Fruit fly (Drosophila melanogaster) whole organism, embryonic: ENCODE results near the gene CG42258.
A peak's percentile ranks its signal among the peaks of the same experiment; 100 is the strongest.

Experiments used
- CG10321 ChIP-seq: fragments of 200-800 bp; sonication (Bioruptor generic); IDR thresholded peaks from 2 replicates; pipeline ENCODE4 v1.3.6; 2022; ENCODE audit warnings: missing biosample characterization, missing genetic modification characterization
- CG10565 ChIP-seq: fragments of 200-800 bp; sonication (Bioruptor generic); optimal IDR thresholded peaks from 3 replicates; lab custom pipeline; 2016; ENCODE audit warnings: missing biosample characterization, mild to moderate bottlenecking, missing genetic modification characterization
- CG10654 ChIP-seq: fragments of 200-800 bp; sonication (Bioruptor generic); optimal IDR thresholded peaks from 2 replicates; lab custom pipeline; 2016; ENCODE audit warnings: missing biosample characterization, missing genetic modification characterization
- CG10959 ChIP-seq: fragments of 200-800 bp; sonication (Bioruptor generic); IDR thresholded peaks from 2 replicates; pipeline ENCODE4 v1.3.6; 2022; ENCODE audit warnings: missing biosample characterization, missing genetic modification characterization
- CG10979 ChIP-seq: fragments of 200-800 bp; sonication (Bioruptor generic); optimal IDR thresholded peaks from 2 replicates; lab custom pipeline; 2018; ENCODE audit warnings: missing biosample characterization, mild to moderate bottlenecking, missing genetic modification characterization, moderate library complexity
- CG12744 ChIP-seq: fragments of 200-800 bp; sonication (Bioruptor generic); optimal IDR thresholded peaks from 2 replicates; lab custom pipeline; 2016; ENCODE audit warnings: missing biosample characterization, missing genetic modification characterization
- CG15011 ChIP-seq: fragments of 200-800 bp; sonication (Bioruptor generic); optimal IDR thresholded peaks from 3 replicates; lab custom pipeline; 2018; ENCODE audit warnings: missing biosample characterization, mild to moderate bottlenecking, missing genetic modification characterization
- CG15479 ChIP-seq: fragments of 200-800 bp; sonication (Bioruptor generic); optimal IDR thresholded peaks from 3 replicates; lab custom pipeline; 2019; ENCODE audit warnings: missing biosample characterization, mild to moderate bottlenecking, missing genetic modification characterization, moderate library complexity
- CG15696 ChIP-seq: fragments of 200-800 bp; sonication (Bioruptor generic); optimal IDR thresholded peaks from 2 replicates; lab custom pipeline; 2019; ENCODE audit warnings: missing biosample characterization, mild to moderate bottlenecking, missing genetic modification characterization, moderate library complexity
- CG18619 ChIP-seq: fragments of 200-800 bp; sonication (Bioruptor generic); optimal IDR thresholded peaks from 3 replicates; lab custom pipeline; 2017; ENCODE audit warnings: missing biosample characterization, mild to moderate bottlenecking, missing genetic modification characterization
- CG2199 ChIP-seq: fragments of 200-800 bp; sonication (Bioruptor generic); IDR thresholded peaks from 3 replicates; pipeline ENCODE4 v1.3.6; 2022; ENCODE audit warnings: missing biosample characterization, missing genetic modification characterization
- CG2712 ChIP-seq: fragments of 200-800 bp; optimal IDR thresholded peaks from 3 replicates; lab custom pipeline; 2019; ENCODE audit warnings: missing biosample characterization, mild to moderate bottlenecking, missing genetic modification characterization, moderate library complexity
- CG32772 ChIP-seq: fragments of 200-800 bp; sonication (Bioruptor generic); IDR thresholded peaks from 2 replicates; pipeline ENCODE4 v1.3.6; 2022; ENCODE audit warnings: missing biosample characterization, missing genetic modification characterization
- CG3995 ChIP-seq: fragments of 200-800 bp; sonication (Bioruptor generic); optimal IDR thresholded peaks from 3 replicates; lab custom pipeline; 2016; ENCODE audit warnings: missing biosample characterization, missing genetic modification characterization
- CG43689 ChIP-seq: fragments of 200-800 bp; sonication (Bioruptor generic); IDR thresholded peaks from 2 replicates; pipeline ENCODE4 v1.3.6; 2022; ENCODE audit warnings: missing biosample characterization, missing genetic modification characterization
- CG4424 ChIP-seq: fragments of 200-800 bp; sonication (Bioruptor generic); optimal IDR thresholded peaks from 3 replicates; lab custom pipeline; 2016; ENCODE audit warnings: missing biosample characterization, missing genetic modification characterization
- CG4617 ChIP-seq: fragments of 200-800 bp; sonication (Bioruptor generic); optimal IDR thresholded peaks from 3 replicates; lab custom pipeline; 2016; ENCODE audit warnings: missing biosample characterization, missing genetic modification characterization, borderline replicate concordance
- CG7357 ChIP-seq: fragments of 200-800 bp; sonication (Bioruptor generic); IDR thresholded peaks from 3 replicates; pipeline ENCODE4 v1.3.6; 2022; ENCODE audit warnings: missing biosample characterization, missing genetic modification characterization
- CG7839 ChIP-seq: fragments of 200-800 bp; sonication (Bioruptor generic); optimal IDR thresholded peaks from 3 replicates; lab custom pipeline; 2018; ENCODE audit warnings: missing biosample characterization, mild to moderate bottlenecking, missing genetic modification characterization, moderate library complexity
- CG9932 ChIP-seq: fragments of 200-800 bp; sonication (Bioruptor generic); IDR thresholded peaks from 2 replicates; pipeline ENCODE4 v1.3.6; 2022; ENCODE audit warnings: missing biosample characterization, missing genetic modification characterization
- Dad ChIP-seq: fragments of 200-800 bp; sonication (Bioruptor generic); optimal IDR thresholded peaks from 3 replicates; lab custom pipeline; 2016; ENCODE audit warnings: missing biosample characterization, missing genetic modification characterization
- Deaf1 ChIP-seq: fragments of 200-800 bp; optimal IDR thresholded peaks from 3 replicates; lab custom pipeline; 2019; ENCODE audit warnings: missing biosample characterization, mild to moderate bottlenecking, missing genetic modification characterization, moderate library complexity
- Dp ChIP-seq: fragments of 200-800 bp; sonication (Bioruptor generic); optimal IDR thresholded peaks from 2 replicates; lab custom pipeline; 2018; ENCODE audit warnings: missing biosample characterization, mild to moderate bottlenecking, missing genetic modification characterization, moderate library complexity
- E2f2 ChIP-seq: fragments of 200-800 bp; sonication (Bioruptor generic); IDR thresholded peaks from 2 replicates; pipeline ENCODE4 v1.3.6; 2022; ENCODE audit warnings: missing biosample characterization, missing genetic modification characterization
- H15 ChIP-seq: fragments of 200-800 bp; sonication (Bioruptor generic); IDR thresholded peaks from 3 replicates; pipeline ENCODE4 v1.3.6; 2022; ENCODE audit warnings: missing biosample characterization, missing genetic modification characterization
- Lim3 ChIP-seq: fragments of 200-800 bp; sonication (Bioruptor generic); IDR thresholded peaks from 2 replicates; pipeline ENCODE4 v1.3.6; 2022; ENCODE audit warnings: missing biosample characterization, missing genetic modification characterization
- NC2α ChIP-seq: fragments of 200-800 bp; sonication (Bioruptor generic); optimal IDR thresholded peaks from 2 replicates; lab custom pipeline; 2016; ENCODE audit warnings: missing biosample characterization, missing genetic modification characterization
- Opbp ChIP-seq: fragments of 200-800 bp; sonication (Bioruptor generic); IDR thresholded peaks from 3 replicates; pipeline ENCODE4 v1.3.6; 2022; ENCODE audit warnings: missing biosample characterization, missing genetic modification characterization; ENCODE audit not compliant: partially characterized antibody
- Sry-β ChIP-seq: fragments of 200-800 bp; sonication (Bioruptor generic); optimal IDR thresholded peaks from 2 replicates; lab custom pipeline; 2018; ENCODE audit warnings: missing biosample characterization, mild to moderate bottlenecking, missing genetic modification characterization, moderate library complexity
- ato ChIP-seq: fragments of 200-800 bp; sonication (Bioruptor generic); IDR thresholded peaks from 2 replicates; pipeline ENCODE4 v1.3.6; 2022; ENCODE audit warnings: missing biosample characterization, missing genetic modification characterization; ENCODE audit not compliant: partially characterized antibody
- cwo ChIP-seq: fragments of 200-800 bp; sonication (Bioruptor generic); optimal IDR thresholded peaks from 3 replicates; lab custom pipeline; 2017; ENCODE audit warnings: missing biosample characterization, missing genetic modification characterization, mild to moderate bottlenecking, moderate library complexity, missing genetic modification reagents
- dmrt11E ChIP-seq: fragments of 200-800 bp; sonication (Bioruptor generic); optimal IDR thresholded peaks from 3 replicates; lab custom pipeline; 2018; ENCODE audit warnings: missing biosample characterization, mild to moderate bottlenecking, missing genetic modification characterization, moderate library complexity
- emc ChIP-seq: fragments of 200-800 bp; sonication (Bioruptor generic); optimal IDR thresholded peaks from 2 replicates; lab custom pipeline; 2016; ENCODE audit warnings: missing biosample characterization, missing genetic modification characterization
- exex ChIP-seq: fragments of 200-800 bp; sonication (Bioruptor generic); optimal IDR thresholded peaks from 4 replicates; lab custom pipeline; 2018; ENCODE audit warnings: missing biosample characterization, mild to moderate bottlenecking, missing genetic modification characterization, moderate library complexity
- ind ChIP-seq: fragments of 200-800 bp; sonication (Bioruptor generic); optimal IDR thresholded peaks from 3 replicates; lab custom pipeline; 2016; ENCODE audit warnings: missing biosample characterization, missing genetic modification characterization
- jumu ChIP-seq: fragments of 200-800 bp; sonication (Bioruptor generic); optimal IDR thresholded peaks from 3 replicates; lab custom pipeline; 2016; ENCODE audit warnings: missing biosample characterization, missing genetic modification characterization
- lov ChIP-seq, 2 experiments: fragments of 200-800 bp in 1 of 2; fragments of >200 bp in 1 of 2; sonication (Bioruptor generic) in 1 of 2; IDR thresholded peaks in 1 of 2; optimal IDR thresholded peaks in 1 of 2; 2 replicates in 1 of 2; 3 replicates in 1 of 2; pipeline versions ENCODE4 v1.3.6 to Lab custom; 2017 to 2022; ENCODE audit warnings: missing biosample characterization in 1 of 2, missing genetic modification characterization in 1 of 2
- nerfin-2 ChIP-seq: fragments of 200-800 bp; sonication (Bioruptor generic); IDR thresholded peaks from 2 replicates; pipeline ENCODE4 v1.3.6; 2022; ENCODE audit warnings: missing biosample characterization, missing genetic modification characterization; ENCODE audit not compliant: partially characterized antibody
- oc ChIP-seq: fragments of 200-800 bp; sonication (Bioruptor generic); optimal IDR thresholded peaks from 2 replicates; lab custom pipeline; 2018; ENCODE audit warnings: missing biosample characterization, mild to moderate bottlenecking, missing genetic modification characterization, moderate library complexity
- pum ChIP-seq: fragments of 200-800 bp; sonication (Bioruptor generic); optimal IDR thresholded peaks from 2 replicates; lab custom pipeline; 2016; ENCODE audit warnings: missing biosample characterization, missing genetic modification characterization
- ssp ChIP-seq: fragments of 200-800 bp; sonication (Bioruptor generic); IDR thresholded peaks from 2 replicates; pipeline ENCODE4 v1.3.6; 2022; ENCODE audit warnings: missing biosample characterization, missing genetic modification characterization
- stwl ChIP-seq: fragments of 200-800 bp; sonication (Bioruptor generic); optimal IDR thresholded peaks from 3 replicates; lab custom pipeline; 2018; ENCODE audit warnings: missing biosample characterization, mild to moderate bottlenecking, missing genetic modification characterization, moderate library complexity
- tap ChIP-seq: fragments of 200-800 bp; optimal IDR thresholded peaks from 3 replicates; lab custom pipeline; 2019; ENCODE audit warnings: missing biosample characterization, mild to moderate bottlenecking, missing genetic modification characterization, moderate library complexity
- tll ChIP-seq, 2 experiments: fragments of 200-800 bp in 1 of 2; fragments of >200 bp in 1 of 2; sonication (Bioruptor generic) in 1 of 2; optimal IDR thresholded peaks; 2 replicates each; lab custom pipeline; 2017 to 2019; ENCODE audit warnings: missing biosample characterization in 2 of 2, missing genetic modification characterization in 2 of 2, mild to moderate bottlenecking in 1 of 2, moderate library complexity in 1 of 2
- wdn ChIP-seq: fragments of 200-800 bp; sonication (Bioruptor generic); IDR thresholded peaks from 2 replicates; pipeline ENCODE4 v1.3.6; 2022; ENCODE audit warnings: missing biosample characterization, missing genetic modification characterization
- wek ChIP-seq: fragments of 200-800 bp; sonication (Bioruptor generic); optimal IDR thresholded peaks from 3 replicates; lab custom pipeline; 2018; ENCODE audit warnings: missing biosample characterization, mild to moderate bottlenecking, missing genetic modification characterization, moderate library complexity
- zen ChIP-seq: fragments of 200-800 bp; sonication (Bioruptor generic); optimal IDR thresholded peaks from 3 replicates; lab custom pipeline; 2018; ENCODE audit warnings: missing biosample characterization, mild to moderate bottlenecking, missing genetic modification characterization, moderate library complexity
- zf30C ChIP-seq: fragments of 200-800 bp; sonication (Bioruptor generic); optimal IDR thresholded peaks from 3 replicates; lab custom pipeline; 2018; ENCODE audit warnings: missing biosample characterization, mild to moderate bottlenecking, missing genetic modification characterization

CG42258 gene

dm6 chrX:12470187-12470931 is 7.0 kb downstream of the CG42258 start (continued):
- TF ChIP-seq tll (GFP tag; optimal IDR thresholded peaks at IDR 0.05; lab: Kevin White, UChicago) (no peak), pum (GFP tag; lab: Kevin White, UChicago) (no peak), cwo (GFP tag; lab: Kevin White, UChicago) (peak; percentile 62), stwl (no peak), CG4617 (GFP tag; lab: Kevin White, UChicago) (no peak), CG12744 (GFP tag; lab: Kevin White, UChicago) (no peak), nerfin-2 (no peak), ssp (GFP tag; lab: Robert Waterston, UW) (peak; percentile 54), emc (GFP tag; lab: Kevin White, UChicago) (no peak), Dp (GFP tag; lab: Kevin White, UChicago) (peak; percentile 34), Deaf1 (tag; lab: Kevin White, UChicago) (peak; percentile 31), exex (tag; lab: Kevin White, UChicago) (peak; percentile 6), zen (no peak), CG18619 (GFP tag; lab: Kevin White, UChicago) (peak; percentile 52), CG10565 (GFP tag; lab: Kevin White, UChicago) (no peak), CG15011 (GFP tag; lab: Kevin White, UChicago) (no peak), oc (tag; lab: Kevin White, UChicago) (no peak), CG10654 (GFP tag; lab: Kevin White, UChicago) (no peak), CG15696 (no peak), CG3995 (no peak), E2f2 (GFP tag; lab: Robert Waterston, UW) (peak; percentile 59; the same call in 1 of the 2 replicates), CG7357 (0 out of 3 replicates have a peak, but pooled peaks have one; percentile 13), CG2199 (GFP tag; lab: Robert Waterston, UW) (0 out of 3 replicates have a peak, but pooled peaks have one; percentile 45), zf30C (GFP tag; lab: Kevin White, UChicago) (no peak), CG10959 (GFP tag; lab: Robert Waterston, UW) (no peak), Dad (GFP tag; lab: Kevin White, UChicago) (no peak), dmrt11E (tag; lab: Kevin White, UChicago) (no peak), Sry-β (no peak), CG2712 (tag; lab: Kevin White, UChicago) (peak; percentile 45), lov (optimal IDR thresholded peaks at IDR 0.05; lab: Kevin White, UChicago) (no peak), lov (GFP tag; IDR thresholded peaks at IDR 0.05; lab: Robert Waterston, UW) (no peak), CG7839 (peak; percentile 72), wek (GFP tag; lab: Kevin White, UChicago) (no peak), CG32772 (GFP tag; lab: Robert Waterston, UW) (peak; percentile 45), Opbp (no peak), Lim3 (GFP tag; lab: Robert Waterston, UW) (no peak), ato (GFP tag; lab: Robert Waterston, UW) (no peak), jumu (GFP tag; lab: Kevin White, UChicago) (no peak), CG15479 (GFP tag; lab: Kevin White, UChicago) (no peak), CG9932 (peak; percentile 80), H15 (GFP tag; lab: Robert Waterston, UW) (peak; percentile 58; the same call in 1 of the 3 replicates), NC2α (no peak), tap (tag; lab: Kevin White, UChicago) (peak; percentile 21), wdn (GFP tag; lab: Robert Waterston, UW) (peak; percentile 74), CG10979 (tag; lab: Kevin White, UChicago) (no peak), CG10321 (GFP tag; lab: Robert Waterston, UW) (peak; percentile 27; the same call in 1 of the 2 replicates), ind (GFP tag; lab: Kevin White, UChicago) (peak; percentile 50), CG43689 (0 out of 2 replicates have a peak, but pooled peaks have one; percentile 31), CG4424 (peak; percentile 24)
